Worm (Caenorhabditis elegans) whole organism, young adult: ENCODE measurements around the gene tnt-4.
A peak's percentile ranks its signal among the peaks of the same experiment; 100 is the strongest.

Experiments
- B0019.2 ChIP-seq: fragments of 200-800 bp; sonication (Bioruptor generic); conservative IDR thresholded peaks from 2 replicates; pipeline ENCODE4 v1.3.6; 2022; ENCODE audit warnings: missing genetic modification reagents, missing genetic modification characterization, missing compliant biosample characterization
- B0035.1 ChIP-seq: sonication (generic microtip); optimal IDR thresholded peaks from 2 replicates; lab custom pipeline; 2016; ENCODE audit warnings: missing genetic modification characterization, mild to moderate bottlenecking, missing compliant biosample characterization, missing genotype, missing genetic modification reagents
- F23B12.7 ChIP-seq: sonication (generic microtip); optimal IDR thresholded peaks from 2 replicates; lab custom pipeline; 2017; ENCODE audit warnings: missing genetic modification characterization, mild to moderate bottlenecking, missing compliant biosample characterization, antibody characterized with exemption, moderate library complexity; ENCODE audit not compliant: insufficient read depth
- F57A8.1 ChIP-seq: fragments of 200-800 bp; sonication (Bioruptor generic); optimal IDR thresholded peaks from 2 replicates; lab custom pipeline; 2018; ENCODE audit warnings: mild to moderate bottlenecking, missing genetic modification characterization, moderate library complexity, missing compliant biosample characterization
- T07F8.4 ChIP-seq: sonication (generic microtip); optimal IDR thresholded peaks from 2 replicates; lab custom pipeline; 2016; ENCODE audit warnings: mild to moderate bottlenecking, missing genetic modification characterization, moderate library complexity, missing compliant biosample characterization
- Y53F4B.3 ChIP-seq: fragments of 200-800 bp; sonication (Bioruptor generic); IDR thresholded peaks from 2 replicates; pipeline ENCODE4 v1.3.6; 2022; ENCODE audit warnings: missing genetic modification reagents, missing genetic modification characterization, missing compliant biosample characterization
- Y53G8AR.9 ChIP-seq: fragments of 200-800 bp; sonication (Bioruptor generic); conservative IDR thresholded peaks from 2 replicates; pipeline ENCODE4 v1.3.6; 2022; ENCODE audit warnings: missing genetic modification reagents, missing genetic modification characterization, missing compliant biosample characterization
- Y56A3A.18 ChIP-seq: fragments of 200-800 bp; sonication (Bioruptor generic); IDR thresholded peaks from 2 replicates; pipeline ENCODE4 v1.3.6; 2022; ENCODE audit warnings: missing genetic modification reagents, missing genetic modification characterization, missing compliant biosample characterization
- ZK185.1 ChIP-seq: sonication (generic microtip); optimal IDR thresholded peaks from 2 replicates; lab custom pipeline; 2016; ENCODE audit warnings: mild to moderate bottlenecking, missing genetic modification characterization, missing compliant biosample characterization; ENCODE audit not compliant: poor library complexity, severe bottlenecking
- attf-5 ChIP-seq: fragments of 200-800 bp; sonication (Bioruptor generic); optimal IDR thresholded peaks from 2 replicates; lab custom pipeline; 2018; ENCODE audit warnings: mild to moderate bottlenecking, missing genetic modification characterization, missing compliant biosample characterization
- bed-1 ChIP-seq: fragments of 200-800 bp; sonication (Bioruptor generic); IDR thresholded peaks from 2 replicates; pipeline ENCODE4 v1.3.6; 2022; ENCODE audit warnings: missing genetic modification reagents, missing genetic modification characterization, missing compliant biosample characterization
- bed-2 ChIP-seq: fragments of 200-800 bp; sonication (Bioruptor generic); IDR thresholded peaks from 2 replicates; pipeline ENCODE4 v1.3.6; 2022; ENCODE audit warnings: missing genetic modification reagents, missing genetic modification characterization, missing compliant biosample characterization
- ccch-3 ChIP-seq: fragments of 200-800 bp; sonication (Bioruptor generic); optimal IDR thresholded peaks from 2 replicates; lab custom pipeline; 2018; ENCODE audit warnings: mild to moderate bottlenecking, missing genetic modification characterization, missing compliant biosample characterization
- cebp-1 ChIP-seq, 2 experiments: fragments of 200-800 bp in 1 of 2; sonication (Bioruptor generic) in 1 of 2; sonication (generic microtip) in 1 of 2; IDR thresholded peaks in 1 of 2; optimal IDR thresholded peaks in 1 of 2; 2 replicates each; pipeline versions ENCODE4 v1.3.6 to Lab custom; 2017 to 2022; ENCODE audit warnings: missing compliant biosample characterization in 2 of 2, missing genetic modification characterization in 2 of 2, mild to moderate bottlenecking in 1 of 2, missing genetic modification reagents in 1 of 2, moderate library complexity in 1 of 2
- cebp-2 ChIP-seq: fragments of 200-800 bp; sonication (Bioruptor generic); IDR thresholded peaks from 2 replicates; pipeline ENCODE4 v1.3.6; 2022; ENCODE audit warnings: missing genetic modification characterization, missing compliant biosample characterization
- ceh-100 ChIP-seq: fragments of 200-800 bp; sonication (Bioruptor generic); IDR thresholded peaks from 2 replicates; pipeline ENCODE4 v1.3.6; 2022; ENCODE audit warnings: missing genetic modification reagents, missing genetic modification characterization, missing compliant biosample characterization
- ceh-27 ChIP-seq: fragments of 200-800 bp; sonication (Bioruptor generic); optimal IDR thresholded peaks from 2 replicates; lab custom pipeline; 2018; ENCODE audit warnings: mild to moderate bottlenecking, missing genetic modification characterization, moderate library complexity, missing compliant biosample characterization
- ceh-58 ChIP-seq: fragments of 200-800 bp; sonication (Bioruptor generic); IDR thresholded peaks from 2 replicates; pipeline ENCODE4 v1.3.6; 2022; ENCODE audit warnings: missing genetic modification characterization, missing compliant biosample characterization
- ceh-91 ChIP-seq: fragments of 200-800 bp; sonication (Bioruptor generic); IDR thresholded peaks from 2 replicates; pipeline ENCODE4 v1.3.6; 2022; ENCODE audit warnings: missing genetic modification reagents, missing genetic modification characterization, missing compliant biosample characterization
- dpff-1 ChIP-seq: sonication (generic microtip); optimal IDR thresholded peaks from 2 replicates; lab custom pipeline; 2017; ENCODE audit warnings: mild to moderate bottlenecking, missing genetic modification characterization, missing compliant biosample characterization
- egrh-3 ChIP-seq: fragments of 200-800 bp; sonication (Bioruptor generic); IDR thresholded peaks from 2 replicates; pipeline ENCODE4 v1.3.6; 2022; ENCODE audit warnings: missing genetic modification reagents, missing genetic modification characterization, missing compliant biosample characterization
- ets-4 ChIP-seq: fragments of 200-800 bp; sonication (Bioruptor generic); optimal IDR thresholded peaks from 2 replicates; lab custom pipeline; 2018; ENCODE audit warnings: mild to moderate bottlenecking, missing genetic modification characterization, missing compliant biosample characterization
- him-1 ChIP-seq: sonication (generic microtip); optimal IDR thresholded peaks from 2 replicates; lab custom pipeline; 2016; ENCODE audit warnings: missing genotype, missing genetic modification reagents, missing genetic modification characterization, missing compliant biosample characterization
- hlh-26 ChIP-seq: fragments of 200-800 bp; sonication (Bioruptor generic); conservative IDR thresholded peaks from 2 replicates; pipeline ENCODE4 v1.3.6; 2022; ENCODE audit warnings: missing genetic modification reagents, missing genetic modification characterization, missing compliant biosample characterization
- hmg-20 ChIP-seq: fragments of 200-800 bp; sonication (Bioruptor generic); IDR thresholded peaks from 2 replicates; pipeline ENCODE4 v1.3.6; 2022; ENCODE audit warnings: missing genetic modification reagents, missing genetic modification characterization, missing compliant biosample characterization
- hsf-1 ChIP-seq: fragments of 200-800 bp; sonication (Bioruptor generic); IDR thresholded peaks from 2 replicates; pipeline ENCODE4 v1.3.6; 2022; ENCODE audit warnings: missing genetic modification reagents, missing genetic modification characterization, missing compliant biosample characterization
- let-607 ChIP-seq, 2 experiments: fragments of 200-800 bp in 1 of 2; sonication (Bioruptor generic) in 1 of 2; sonication (generic microtip) in 1 of 2; optimal IDR thresholded peaks; 2 replicates each; lab custom pipeline; 2016 to 2018; ENCODE audit warnings: mild to moderate bottlenecking in 2 of 2, missing compliant biosample characterization in 2 of 2, missing genetic modification characterization in 2 of 2, moderate library complexity in 2 of 2, missing genotype in 1 of 2
- lin-40 ChIP-seq: sonication (generic microtip); optimal IDR thresholded peaks from 2 replicates; lab custom pipeline; 2016; ENCODE audit warnings: missing genetic modification characterization, mild to moderate bottlenecking, missing compliant biosample characterization, missing genotype, missing genetic modification reagents
- madf-10 ChIP-seq: sonication (generic microtip); optimal IDR thresholded peaks from 2 replicates; lab custom pipeline; 2016; ENCODE audit warnings: mild to moderate bottlenecking, missing genetic modification characterization, missing compliant biosample characterization
- madf-8 ChIP-seq: fragments of 200-800 bp; sonication (Bioruptor generic); conservative IDR thresholded peaks from 2 replicates; pipeline ENCODE4 v1.3.6; 2022; ENCODE audit warnings: missing genetic modification reagents, missing genetic modification characterization, missing compliant biosample characterization
- mel-28 ChIP-seq: sonication (generic microtip); optimal IDR thresholded peaks from 2 replicates; lab custom pipeline; 2016; ENCODE audit warnings: borderline replicate concordance, mild to moderate bottlenecking, missing genetic modification characterization, missing compliant biosample characterization
- nfya-2 ChIP-seq: fragments of 200-800 bp; sonication (Bioruptor generic); IDR thresholded peaks from 2 replicates; pipeline ENCODE4 v1.3.6; 2022; ENCODE audit warnings: missing genetic modification reagents, missing genetic modification characterization, missing compliant biosample characterization
- nhr-120 ChIP-seq: fragments of 200-800 bp; sonication (Bioruptor generic); IDR thresholded peaks from 2 replicates; pipeline ENCODE4 v1.3.6; 2022; ENCODE audit warnings: missing genetic modification characterization, missing compliant biosample characterization
- nhr-179 ChIP-seq: sonication (generic microtip); optimal IDR thresholded peaks from 2 replicates; lab custom pipeline; 2016; ENCODE audit warnings: mild to moderate bottlenecking, missing genetic modification characterization, missing compliant biosample characterization
- nhr-27 ChIP-seq: fragments of 200-800 bp; sonication (Bioruptor generic); optimal IDR thresholded peaks from 2 replicates; lab custom pipeline; 2018; ENCODE audit warnings: mild to moderate bottlenecking, missing genetic modification characterization, moderate library complexity, missing compliant biosample characterization
- pha-4 ChIP-seq: fragments of 150-350 bp; sonication (generic microtip); optimal IDR thresholded peaks from 2 replicates; lab custom pipeline; 2014; ENCODE audit warnings: missing biosample characterization, missing genetic modification reagents, missing genetic modification characterization
- rec-8 ChIP-seq, 2 experiments: sonication (generic microtip); optimal IDR thresholded peaks; 2 replicates each; lab custom pipeline; 2016; ENCODE audit warnings: mild to moderate bottlenecking in 2 of 2, missing genetic modification characterization in 2 of 2, missing genetic modification reagents in 2 of 2, missing genotype in 2 of 2, missing biosample characterization in 1 of 2, missing compliant biosample characterization in 1 of 2, moderate library complexity in 1 of 2
- somi-1 ChIP-seq: fragments of 200-800 bp; sonication (Bioruptor generic); optimal IDR thresholded peaks from 2 replicates; lab custom pipeline; 2018; ENCODE audit warnings: mild to moderate bottlenecking, missing genetic modification characterization, missing compliant biosample characterization
- unc-130 ChIP-seq: sonication (generic microtip); optimal IDR thresholded peaks from 2 replicates; lab custom pipeline; 2016; ENCODE audit warnings: missing genetic modification reagents, missing genetic modification characterization, missing compliant biosample characterization
- unc-62 ChIP-seq: fragments of 150-350 bp; optimal IDR thresholded peaks from 2 replicates; lab custom pipeline; 2014; ENCODE audit warnings: missing biosample characterization, missing genetic modification reagents, missing genetic modification characterization
- zfh-2 ChIP-seq: fragments of 200-800 bp; sonication (Bioruptor generic); conservative IDR thresholded peaks from 2 replicates; pipeline ENCODE4 v1.3.6; 2022; ENCODE audit warnings: missing genetic modification reagents, missing genetic modification characterization, missing compliant biosample characterization
- ztf-28 ChIP-seq: fragments of 200-800 bp; sonication (Bioruptor generic); IDR thresholded peaks from 2 replicates; pipeline ENCODE4 v1.3.6; 2022; ENCODE audit warnings: missing genetic modification reagents, missing genetic modification characterization, missing compliant biosample characterization
- ztf-3 ChIP-seq: fragments of 200-800 bp; sonication (Bioruptor generic); optimal IDR thresholded peaks from 2 replicates; lab custom pipeline; 2018; ENCODE audit warnings: mild to moderate bottlenecking, missing genetic modification characterization, missing compliant biosample characterization
- ztf-6 ChIP-seq: fragments of 200-800 bp; sonication (Bioruptor generic); IDR thresholded peaks from 2 replicates; pipeline ENCODE4 v1.3.6; 2022; ENCODE audit warnings: missing genetic modification reagents, missing genetic modification characterization, missing compliant biosample characterization

Gene tnt-4

ce11 chrV:1957110-1957509, 35.6 kb downstream of the tnt-4 start, which contains the start of gene fipr-25:
TSS of gene fipr-25 (plus strand) at chrV:1957410.
- no peak for TF ChIP-seq ets-4 (GFP tag; lab: Kevin White, UChicago)

- TF ChIP-seq pha-4 (tag; lab: Kevin White, UChicago), result no peak
- TF ChIP-seq hmg-20 (GFP tag; lab: Robert Waterston, UW), result no peak
- TF ChIP-seq ceh-58, result no peak
- no peak for TF ChIP-seq bed-1 (GFP tag; lab: Robert Waterston, UW)
- no peak for TF ChIP-seq Y53F4B.3 (GFP tag; lab: Robert Waterston, UW)
- TF ChIP-seq B0035.1 (tag; lab: Kevin White, UChicago), result no peak
- TF ChIP-seq nhr-179, result no peak
- no peak for TF ChIP-seq ets-4 (GFP tag; lab: Kevin White, UChicago)
- no peak for TF ChIP-seq let-607 (tag; optimal IDR thresholded peaks at IDR 0.05; lab: Kevin White, UChicago)
- TF ChIP-seq ccch-3 (GFP tag; lab: Kevin White, UChicago), result no peak
- TF ChIP-seq madf-10 (tag; lab: Kevin White, UChicago), result no peak
- TF ChIP-seq nhr-27 (tag; lab: Kevin White, UChicago), result no peak
- no peak for TF ChIP-seq F23B12.7 (tag; lab: Kevin White, UChicago)
- no peak for TF ChIP-seq ztf-6
- no peak for TF ChIP-seq somi-1 (GFP tag; lab: Kevin White, UChicago)
- TF ChIP-seq nfya-2, result no peak
- TF ChIP-seq bed-2 (GFP tag; lab: Robert Waterston, UW), result no peak
- no peak for TF ChIP-seq ZK185.1
- no peak for TF ChIP-seq nhr-120 (GFP tag; lab: Robert Waterston, UW)
Observed at ce11 chrV:1955246-1955645, 37.5 kb downstream of the tnt-4 start.

- no peak for TF ChIP-seq T07F8.4
- no peak for TF ChIP-seq madf-8 (GFP tag; lab: Robert Waterston, UW)
- no peak for TF ChIP-seq ceh-100
- no peak for TF ChIP-seq ztf-28 (GFP tag; lab: Robert Waterston, UW)
- no peak for TF ChIP-seq him-1 (tag; lab: Kevin White, UChicago)
- TF ChIP-seq nfya-2, result no peak
- TF ChIP-seq attf-5 (GFP tag; lab: Kevin White, UChicago), result no peak
- no peak for TF ChIP-seq nhr-27 (tag; lab: Kevin White, UChicago)
- TF ChIP-seq Y53G8AR.9 (GFP tag; lab: Robert Waterston, UW), result no peak
- no peak for TF ChIP-seq mel-28 (tag; lab: Kevin White, UChicago)
- TF ChIP-seq dpff-1 (tag; lab: Kevin White, UChicago), result no peak
Observed at ce11 chrV:1945875-1946274, 46.8 kb downstream of the tnt-4 start.

DNA sequence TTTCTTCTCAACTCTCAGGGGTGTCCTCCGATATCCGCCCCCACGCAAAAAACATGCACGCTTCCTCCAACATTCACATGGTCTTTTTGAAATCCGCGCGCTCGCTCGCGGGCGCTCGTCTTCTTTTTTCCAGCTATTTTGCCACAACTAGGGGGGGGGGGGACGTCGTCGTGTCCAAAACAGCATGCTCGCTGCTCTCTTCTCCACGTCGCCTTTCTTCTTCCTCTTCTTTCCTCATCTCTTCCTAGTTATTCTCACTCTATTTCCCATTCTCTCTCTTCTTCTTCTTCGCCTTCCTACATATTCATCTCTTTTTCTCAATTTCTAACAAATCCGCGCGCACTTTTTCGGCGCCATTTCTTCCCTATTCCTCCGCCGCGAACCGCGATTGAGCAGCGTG, 49.3 kb downstream of the tnt-4 start:
- no peak for TF ChIP-seq ceh-91 (GFP tag; lab: Robert Waterston, UW)
- no peak for TF ChIP-seq unc-62 (GFP tag; lab: Kevin White, UChicago)
- TF ChIP-seq hlh-26, result no peak
- no peak for TF ChIP-seq ztf-3
- TF ChIP-seq F57A8.1 (GFP tag; lab: Kevin White, UChicago), result peak; percentile 23
- no peak for TF ChIP-seq rec-8 (tag; optimal IDR thresholded peaks at IDR 0.05; lab: Kevin White, UChicago)
- no peak for TF ChIP-seq hsf-1
- TF ChIP-seq zfh-2, result peak; percentile 86
- TF ChIP-seq cebp-1 (GFP tag; IDR thresholded peaks at IDR 0.05; lab: Robert Waterston, UW), result no peak
- peak; percentile 47 for TF ChIP-seq cebp-1 (tag; optimal IDR thresholded peaks at IDR 0.05; lab: Kevin White, UChicago)
- TF ChIP-seq B0019.2 (GFP tag; lab: Robert Waterston, UW), result no peak
- no peak for TF ChIP-seq cebp-2 (GFP tag; lab: Robert Waterston, UW)
- peak; percentile 17 for TF ChIP-seq lin-40
- TF ChIP-seq egrh-3 (GFP tag; lab: Robert Waterston, UW), result 0 out of 2 replicates have a peak, but pooled peaks have one; percentile 15
- TF ChIP-seq ceh-27 (GFP tag; lab: Kevin White, UChicago), result peak; percentile 12
- TF ChIP-seq Y56A3A.18 (GFP tag; lab: Robert Waterston, UW), result no peak
- TF ChIP-seq unc-130, result no peak
